Worm (Caenorhabditis elegans): ENCODE data around the gene srg-61.

ce11 chrV:2716933-2717332 is 23.2 kb downstream of the srg-61 start:
- TF ChIP-seq pros-1 (tag; optimal IDR thresholded peaks at IDR 0.05) (no peak), hlh-30 (tag; optimal IDR thresholded peaks at IDR 0.05; ENCODE audit: insufficient read depth) (no peak), tbx-2 (tag; optimal IDR thresholded peaks at IDR 0.05) (no peak), nhr-232 (tag; optimal IDR thresholded peaks at IDR 0.05) (no peak), lin-11 (tag; optimal IDR thresholded peaks at IDR 0.05) (no peak), hlh-13 (GFP tag; optimal IDR thresholded peaks at IDR 0.05) (no peak), ets-4 (tag; optimal IDR thresholded peaks at IDR 0.05) (no peak), dmd-4 (tag; optimal IDR thresholded peaks at IDR 0.05; ENCODE audit: borderline replicate concordance) (no peak)

Data from whole organism, late embryonic.